Worm (Caenorhabditis elegans) whole organism, L2 larva: Measurements from ENCODE around the gene unc-71.

Experiments used
- ama-1 ChIP-seq: fragments of 150-350 bp; optimal IDR thresholded peaks from 2 replicates; lab custom pipeline; 2018; ENCODE audit warnings: inconsistent platforms
- ceh-82 ChIP-seq: fragments of 150-350 bp; optimal IDR thresholded peaks from 2 replicates; lab custom pipeline; 2014; ENCODE audit warnings: missing biosample characterization, missing genetic modification characterization
- gmeb-1 ChIP-seq: fragments of 150-350 bp; optimal IDR thresholded peaks from 2 replicates; lab custom pipeline; 2014; ENCODE audit warnings: missing biosample characterization, missing genetic modification characterization
- lin-11 ChIP-seq: fragments of 150-350 bp; sonication (generic microtip); optimal IDR thresholded peaks from 2 replicates; lab custom pipeline; 2014; ENCODE audit warnings: missing biosample characterization, missing genetic modification characterization, inconsistent platforms, mixed read lengths
- lsy-2 ChIP-seq, 2 experiments: fragments of 150-350 bp in 1 of 2; sonication (generic microtip) in 1 of 2; optimal IDR thresholded peaks; 2 replicates each; lab custom pipeline; 2014 to 2017; ENCODE audit warnings: missing biosample characterization in 2 of 2, missing genetic modification characterization in 2 of 2
- nhr-10 ChIP-seq: sonication (generic microtip); optimal IDR thresholded peaks from 2 replicates; lab custom pipeline; 2017; ENCODE audit warnings: missing biosample characterization, missing genetic modification characterization
- nhr-12 ChIP-seq: fragments of 150-350 bp; optimal IDR thresholded peaks from 2 replicates; lab custom pipeline; 2014; ENCODE audit warnings: missing biosample characterization, missing genetic modification characterization
- nhr-237 ChIP-seq: fragments of 150-350 bp; optimal IDR thresholded peaks from 2 replicates; lab custom pipeline; 2014; ENCODE audit warnings: missing biosample characterization, missing genetic modification characterization
- nhr-77 ChIP-seq: fragments of 150-350 bp; optimal IDR thresholded peaks from 2 replicates; lab custom pipeline; 2014; ENCODE audit warnings: missing biosample characterization, missing genetic modification characterization
- snpc-4 ChIP-seq: fragments of 150-350 bp; optimal IDR thresholded peaks from 2 replicates; lab custom pipeline; 2014; ENCODE audit warnings: missing biosample characterization, missing genetic modification characterization

- TF ChIP-seq nhr-12 (tag; lab: Kevin White, UChicago) (no peak), lin-11 (tag; lab: Kevin White, UChicago) (no peak), gmeb-1 (tag; lab: Kevin White, UChicago) (no peak), snpc-4 (no peak), lsy-2 (tag; optimal IDR thresholded peaks at IDR 0.05; lab: Kevin White, UChicago) (no peak), ama-1 (lab: Kevin White, UChicago) (no peak), nhr-77 (no peak), nhr-237 (tag; lab: Kevin White, UChicago) (no peak), ceh-82 (tag; lab: Kevin White, UChicago) (no peak), nhr-10 (tag; lab: Kevin White, UChicago) (no peak)
These were observed 26.3 kb upstream of the unc-71 start for ce11 chrIII:12917852-12918251.
